1 fruit fly cellular context compared by ENCODE assay signal in genomic region chr3R:31744044-31744652, dm6.
TF ChIP-seq lines count a peak whose summit lies in the region.

Gene CG1896 (plus strand): TSS chr3R:31744282.

TF ChIP-seq in whole organism, embryonic, 481 proteins besides CTCF, POLR2A, EP300 and RAD21 (continued from another document and continues in another):
- no peak for TF ChIP-seq gfzf (GFP tag; optimal IDR thresholded peaks at IDR 0.05; lab: Kevin White, UChicago)
- no peak for TF ChIP-seq wor (GFP tag; IDR thresholded peaks at IDR 0.05; lab: Robert Waterston, UW)
- TF ChIP-seq tio (GFP tag; optimal IDR thresholded peaks at IDR 0.05; lab: Kevin White, UChicago) = no peak
- TF ChIP-seq pnt (GFP tag; optimal IDR thresholded peaks at IDR 0.05; lab: Kevin White, UChicago) = no peak
- TF ChIP-seq HmgD (GFP tag; optimal IDR thresholded peaks at IDR 0.05; lab: Kevin White, UChicago) = no peak
- peak; percentile 50 for TF ChIP-seq CG2120 (GFP tag; optimal IDR thresholded peaks at IDR 0.05; lab: Kevin White, UChicago)
- TF ChIP-seq CG18599 (GFP tag; optimal IDR thresholded peaks at IDR 0.05; lab: Kevin White, UChicago) = peak; percentile 62
- TF ChIP-seq Pdp1 (GFP tag; optimal IDR thresholded peaks at IDR 0.05; lab: Kevin White, UChicago) = no peak
- TF ChIP-seq CG17359 (tag; optimal IDR thresholded peaks at IDR 0.05; lab: Kevin White, UChicago) = peak; percentile 55
- TF ChIP-seq kay (GFP tag; optimal IDR thresholded peaks at IDR 0.05; lab: Kevin White, UChicago) = no peak
- TF ChIP-seq Rfx (GFP tag; IDR thresholded peaks at IDR 0.05; lab: Robert Waterston, UW) = peak; percentile 50
- peak; percentile 34 for TF ChIP-seq trem (tag; optimal IDR thresholded peaks at IDR 0.05; lab: Kevin White, UChicago)
- peak; percentile 57; the same call in 1 of the 3 replicates for TF ChIP-seq ci (GFP tag; IDR thresholded peaks at IDR 0.05; lab: Robert Waterston, UW)
- no peak for TF ChIP-seq fru (optimal IDR thresholded peaks at IDR 0.05; lab: Kevin White, UChicago)
- peak; percentile 27 for TF ChIP-seq CG6813 (GFP tag; optimal IDR thresholded peaks at IDR 0.05; lab: Kevin White, UChicago)
- TF ChIP-seq CG7372 (GFP tag; IDR thresholded peaks at IDR 0.05; lab: Robert Waterston, UW) = no peak
- no peak for TF ChIP-seq CG3163 (GFP tag; optimal IDR thresholded peaks at IDR 0.05; lab: Kevin White, UChicago)
- no peak for TF ChIP-seq CrebB (tag; optimal IDR thresholded peaks at IDR 0.05; lab: Kevin White, UChicago)
- TF ChIP-seq CG4424 (GFP tag; optimal IDR thresholded peaks at IDR 0.05; lab: Kevin White, UChicago) = peak; percentile 52
- no peak for TF ChIP-seq CG2199 (GFP tag; IDR thresholded peaks at IDR 0.05; lab: Robert Waterston, UW)
- TF ChIP-seq zfh2 (GFP tag; optimal IDR thresholded peaks at IDR 0.05; lab: Kevin White, UChicago) = no peak
- TF ChIP-seq Taf1 (GFP tag; IDR thresholded peaks at IDR 0.05; lab: Robert Waterston, UW) = peak; percentile 24; the same call in 1 of the 2 replicates
- no peak for TF ChIP-seq grn (GFP tag; optimal IDR thresholded peaks at IDR 0.05; lab: Kevin White, UChicago)
- TF ChIP-seq hbn (GFP tag; IDR thresholded peaks at IDR 0.05; lab: Robert Waterston, UW; ENCODE audit: partially characterized antibody) = no peak
- TF ChIP-seq pum (GFP tag; optimal IDR thresholded peaks at IDR 0.05; lab: Kevin White, UChicago) = no peak
- peak; percentile 46 for TF ChIP-seq CG18476 (GFP tag; optimal IDR thresholded peaks at IDR 0.05; lab: Kevin White, UChicago)
- no peak for TF ChIP-seq tna (GFP tag; IDR thresholded peaks at IDR 0.05; lab: Robert Waterston, UW; ENCODE audit: partially characterized antibody)
- 0 out of 4 replicates have a peak, but pooled peaks have one; percentile 16 for TF ChIP-seq Gug (GFP tag; IDR thresholded peaks at IDR 0.05; lab: Robert Waterston, UW)
- TF ChIP-seq dmrt11E (tag; optimal IDR thresholded peaks at IDR 0.05; lab: Kevin White, UChicago) = peak; percentile 30
- peak; percentile 15 for TF ChIP-seq CG10274 (GFP tag; optimal IDR thresholded peaks at IDR 0.05; lab: Kevin White, UChicago)
- TF ChIP-seq C15 (GFP tag; IDR thresholded peaks at IDR 0.05; lab: Robert Waterston, UW) = no peak
- peak; percentile 48; the same call in 1 of the 2 replicates for TF ChIP-seq CG9932 (GFP tag; IDR thresholded peaks at IDR 0.05; lab: Robert Waterston, UW)
- TF ChIP-seq al (GFP tag; IDR thresholded peaks at IDR 0.05; lab: Robert Waterston, UW) = no peak
- TF ChIP-seq Antp (GFP tag; optimal IDR thresholded peaks at IDR 0.05; lab: Kevin White, UChicago) = no peak
- no peak for TF ChIP-seq CG31224 (GFP tag; IDR thresholded peaks at IDR 0.05; lab: Robert Waterston, UW)
- TF ChIP-seq hb (GFP tag; IDR thresholded peaks at IDR 0.05; lab: Robert Waterston, UW; ENCODE audit: partially characterized antibody) = no peak
- no peak for TF ChIP-seq CG1832 (GFP tag; optimal IDR thresholded peaks at IDR 0.05; lab: Kevin White, UChicago)
- TF ChIP-seq lab (GFP tag; optimal IDR thresholded peaks at IDR 0.05; lab: Kevin White, UChicago) = no peak
- TF ChIP-seq CG9876 (GFP tag; optimal IDR thresholded peaks at IDR 0.05; lab: Kevin White, UChicago) = no peak
- no peak for TF ChIP-seq salm (tag; optimal IDR thresholded peaks at IDR 0.05; lab: Kevin White, UChicago)
- TF ChIP-seq Oli (tag; optimal IDR thresholded peaks at IDR 0.05; lab: Kevin White, UChicago) = peak; percentile 25
- TF ChIP-seq h (optimal IDR thresholded peaks at IDR 0.05; lab: Kevin White, UChicago) = no peak
- no peak for TF ChIP-seq Vsx1 (GFP tag; optimal IDR thresholded peaks at IDR 0.05; lab: Kevin White, UChicago)
- peak; percentile 48 for TF ChIP-seq ranshi (GFP tag; IDR thresholded peaks at IDR 0.05; lab: Robert Waterston, UW)
- no peak for TF ChIP-seq zf30C (GFP tag; optimal IDR thresholded peaks at IDR 0.05; lab: Kevin White, UChicago)
- peak; percentile 7 for TF ChIP-seq bcd (GFP tag; optimal IDR thresholded peaks at IDR 0.05; lab: Kevin White, UChicago)
- TF ChIP-seq HLH3B (GFP tag; IDR thresholded peaks at IDR 0.05; lab: Robert Waterston, UW) = 0 out of 2 replicates have a peak, but pooled peaks have one; percentile 10
- TF ChIP-seq CG5180 (GFP tag; optimal IDR thresholded peaks at IDR 0.05; lab: Kevin White, UChicago) = no peak
- TF ChIP-seq lilli (GFP tag; optimal IDR thresholded peaks at IDR 0.05; lab: Kevin White, UChicago) = peak; percentile 40
- TF ChIP-seq esg (GFP tag; conservative IDR thresholded peaks at IDR 0.05; lab: Robert Waterston, UW) = 0 out of 2 replicates have a peak, but pooled peaks have one; percentile 15
- peak; percentile 66 for TF ChIP-seq Xrp1 (GFP tag; IDR thresholded peaks at IDR 0.05; lab: Robert Waterston, UW)
- no peak for TF ChIP-seq psq (GFP tag; optimal IDR thresholded peaks at IDR 0.05; lab: Kevin White, UChicago)
- no peak for TF ChIP-seq GATAe (GFP tag; conservative IDR thresholded peaks at IDR 0.05; lab: Robert Waterston, UW)
- no peak for TF ChIP-seq CG11560 (tag; IDR thresholded peaks at IDR 0.05; lab: Robert Waterston, UW)
- peak; percentile 57; the same call in 1 of the 2 replicates for TF ChIP-seq slbo (GFP tag; IDR thresholded peaks at IDR 0.05; lab: Robert Waterston, UW)
- TF ChIP-seq Chrac-16 (GFP tag; optimal IDR thresholded peaks at IDR 0.05; lab: Kevin White, UChicago) = peak; percentile 31
- TF ChIP-seq CG30431 (GFP tag; optimal IDR thresholded peaks at IDR 0.05; lab: Kevin White, UChicago) = no peak
- TF ChIP-seq onecut (GFP tag; IDR thresholded peaks at IDR 0.05; lab: Robert Waterston, UW) = 0 out of 2 replicates have a peak, but pooled peaks have one; percentile 16
- TF ChIP-seq scrt (GFP tag; optimal IDR thresholded peaks at IDR 0.05; lab: Kevin White, UChicago) = peak; percentile 59
- no peak for TF ChIP-seq sim (GFP tag; IDR thresholded peaks at IDR 0.05; lab: Robert Waterston, UW)
- no peak for TF ChIP-seq CG12299 (tag; optimal IDR thresholded peaks at IDR 0.05; lab: Kevin White, UChicago)
- no peak for TF ChIP-seq Jarid2 (GFP tag; optimal IDR thresholded peaks at IDR 0.05; lab: Kevin White, UChicago)
- TF ChIP-seq Lpt (GFP tag; optimal IDR thresholded peaks at IDR 0.05; lab: Kevin White, UChicago) = no peak
- peak; percentile 21 for TF ChIP-seq CG10979 (tag; optimal IDR thresholded peaks at IDR 0.05; lab: Kevin White, UChicago)
- no peak for TF ChIP-seq br (optimal IDR thresholded peaks at IDR 0.05; lab: Kevin White, UChicago)
- no peak for TF ChIP-seq CG15479 (GFP tag; optimal IDR thresholded peaks at IDR 0.05; lab: Kevin White, UChicago)
- peak; percentile 63 for TF ChIP-seq gem (tag; optimal IDR thresholded peaks at IDR 0.05; lab: Kevin White, UChicago)
- no peak for TF ChIP-seq CG16779 (GFP tag; IDR thresholded peaks at IDR 0.05; lab: Robert Waterston, UW)
- peak; percentile 1 for TF ChIP-seq CG7987 (GFP tag; optimal IDR thresholded peaks at IDR 0.05; lab: Kevin White, UChicago)
- TF ChIP-seq ara (GFP tag; IDR thresholded peaks at IDR 0.05; lab: Robert Waterston, UW) = no peak
- peak; percentile 38 for TF ChIP-seq CG12155 (GFP tag; optimal IDR thresholded peaks at IDR 0.05; lab: Kevin White, UChicago)
- TF ChIP-seq CG7357 (GFP tag; IDR thresholded peaks at IDR 0.05; lab: Robert Waterston, UW) = 0 out of 3 replicates have a peak, but pooled peaks have one; percentile 30
- TF ChIP-seq CG3281 (GFP tag; optimal IDR thresholded peaks at IDR 0.05; lab: Kevin White, UChicago) = peak; percentile 39
- TF ChIP-seq PHDP (tag; optimal IDR thresholded peaks at IDR 0.05; lab: Kevin White, UChicago) = peak; percentile 36
- TF ChIP-seq CG7556 (GFP tag; optimal IDR thresholded peaks at IDR 0.05; lab: Kevin White, UChicago) = peak; percentile 10
- no peak for TF ChIP-seq CG15073 (GFP tag; optimal IDR thresholded peaks at IDR 0.05; lab: Kevin White, UChicago)
- TF ChIP-seq Xbp1 (GFP tag; optimal IDR thresholded peaks at IDR 0.05; lab: Kevin White, UChicago) = peak; percentile 43
- no peak for TF ChIP-seq Tbp (GFP tag; optimal IDR thresholded peaks at IDR 0.05; lab: Kevin White, UChicago)
- TF ChIP-seq CG16813 (GFP tag; IDR thresholded peaks at IDR 0.05; lab: Robert Waterston, UW; ENCODE audit: partially characterized antibody) = no peak
- TF ChIP-seq seq (GFP tag; IDR thresholded peaks at IDR 0.05; lab: Robert Waterston, UW) = peak; percentile 71
- TF ChIP-seq mld (GFP tag; IDR thresholded peaks at IDR 0.05; lab: Robert Waterston, UW; ENCODE audit: partially characterized antibody) = no peak
- TF ChIP-seq sug (tag; optimal IDR thresholded peaks at IDR 0.05; lab: Kevin White, UChicago) = peak; percentile 20
- no peak for TF ChIP-seq ato (GFP tag; IDR thresholded peaks at IDR 0.05; lab: Robert Waterston, UW; ENCODE audit: partially characterized antibody)
- TF ChIP-seq bsh (GFP tag; optimal IDR thresholded peaks at IDR 0.05; lab: Kevin White, UChicago) = peak in 1 of 2 experiments; percentile 52
- peak; percentile 8 for TF ChIP-seq mam (GFP tag; optimal IDR thresholded peaks at IDR 0.05; lab: Kevin White, UChicago)
- no peak for TF ChIP-seq CG11398 (GFP tag; optimal IDR thresholded peaks at IDR 0.05; lab: Kevin White, UChicago)
- TF ChIP-seq CG14860 (GFP tag; IDR thresholded peaks at IDR 0.05; lab: Robert Waterston, UW; ENCODE audit: partially characterized antibody) = no peak
- 0 out of 3 replicates have a peak, but pooled peaks have one; percentile 24 for TF ChIP-seq CG14050 (GFP tag; IDR thresholded peaks at IDR 0.05; lab: Robert Waterston, UW)
- TF ChIP-seq CG4404 (GFP tag; IDR thresholded peaks at IDR 0.05; lab: Robert Waterston, UW) = no peak; the same call in 1 of the 2 replicates
- peak; percentile 63 for TF ChIP-seq Drgx (GFP tag; IDR thresholded peaks at IDR 0.05; lab: Robert Waterston, UW)
- no peak for TF ChIP-seq CG33213 (GFP tag; optimal IDR thresholded peaks at IDR 0.05; lab: Kevin White, UChicago)
- 0 out of 2 replicates have a peak, but pooled peaks have one; percentile 39 for TF ChIP-seq chm (GFP tag; IDR thresholded peaks at IDR 0.05; lab: Robert Waterston, UW)
- TF ChIP-seq CG10543 (GFP tag; optimal IDR thresholded peaks at IDR 0.05; lab: Kevin White, UChicago) = no peak
- no peak for TF ChIP-seq Sry-δ (GFP tag; optimal IDR thresholded peaks at IDR 0.05; lab: Kevin White, UChicago)
- TF ChIP-seq pho (GFP tag; optimal IDR thresholded peaks at IDR 0.05; lab: Kevin White, UChicago) = no peak
- peak; percentile 0 for TF ChIP-seq CG2875 (GFP tag; optimal IDR thresholded peaks at IDR 0.05; lab: Kevin White, UChicago)
- TF ChIP-seq Atf3 (GFP tag; optimal IDR thresholded peaks at IDR 0.05; lab: Kevin White, UChicago) = no peak
- no peak for TF ChIP-seq fd102C (GFP tag; optimal IDR thresholded peaks at IDR 0.05; lab: Kevin White, UChicago)
- peak; percentile 34 for TF ChIP-seq CG3847 (GFP tag; IDR thresholded peaks at IDR 0.05; lab: Robert Waterston, UW)
- peak; percentile 48 for TF ChIP-seq tin (GFP tag; optimal IDR thresholded peaks at IDR 0.05; lab: Kevin White, UChicago)
- TF ChIP-seq kah (GFP tag; optimal IDR thresholded peaks at IDR 0.05; lab: Kevin White, UChicago) = peak; percentile 63
- TF ChIP-seq CG8478 (optimal IDR thresholded peaks at IDR 0.05; lab: Kevin White, UChicago) = no peak
- TF ChIP-seq CG1647 (GFP tag; optimal IDR thresholded peaks at IDR 0.05; lab: Kevin White, UChicago) = no peak
- TF ChIP-seq eve (GFP tag; optimal IDR thresholded peaks at IDR 0.05; lab: Kevin White, UChicago) = no peak
- peak; percentile 76 for TF ChIP-seq MBD-R2 (GFP tag; IDR thresholded peaks at IDR 0.05; lab: Robert Waterston, UW)
- peak; percentile 50 for TF ChIP-seq CG17829 (tag; optimal IDR thresholded peaks at IDR 0.05; lab: Kevin White, UChicago)
- peak; percentile 93 for TF ChIP-seq wek (GFP tag; optimal IDR thresholded peaks at IDR 0.05; lab: Kevin White, UChicago)
- TF ChIP-seq Asciz (GFP tag; optimal IDR thresholded peaks at IDR 0.05; lab: Kevin White, UChicago) = no peak
- TF ChIP-seq mirr (GFP tag; optimal IDR thresholded peaks at IDR 0.05; lab: Kevin White, UChicago) = no peak
- TF ChIP-seq exex (tag; optimal IDR thresholded peaks at IDR 0.05; lab: Kevin White, UChicago) = no peak
- TF ChIP-seq tup (GFP tag; optimal IDR thresholded peaks at IDR 0.05; lab: Kevin White, UChicago) = peak; percentile 2
- no peak for TF ChIP-seq NFAT (GFP tag; IDR thresholded peaks at IDR 0.05; lab: Robert Waterston, UW)
- TF ChIP-seq peb (GFP tag; IDR thresholded peaks at IDR 0.05; lab: Robert Waterston, UW) = no peak
- no peak for TF ChIP-seq ro (GFP tag; IDR thresholded peaks at IDR 0.05; lab: Robert Waterston, UW)
- TF ChIP-seq dpn (GFP tag; optimal IDR thresholded peaks at IDR 0.05; lab: Kevin White, UChicago) = peak in 1 of 2 experiments; percentile 14
- TF ChIP-seq jing (GFP tag; optimal IDR thresholded peaks at IDR 0.05; lab: Kevin White, UChicago) = no peak
- no peak for TF ChIP-seq CG11085 (GFP tag; IDR thresholded peaks at IDR 0.05; lab: Robert Waterston, UW)
- no peak for TF ChIP-seq gsb (GFP tag; IDR thresholded peaks at IDR 0.05; lab: Robert Waterston, UW)
- peak; percentile 30; the same call in 1 of the 2 replicates for TF ChIP-seq Nf-YA (GFP tag; IDR thresholded peaks at IDR 0.05; lab: Robert Waterston, UW)
- TF ChIP-seq cato (GFP tag; optimal IDR thresholded peaks at IDR 0.05; lab: Kevin White, UChicago; ENCODE audit: borderline replicate concordance) = no peak
- TF ChIP-seq Hr39 (optimal IDR thresholded peaks at IDR 0.05; lab: Kevin White, UChicago) = no peak
- TF ChIP-seq CG13624 (GFP tag; optimal IDR thresholded peaks at IDR 0.05; lab: Kevin White, UChicago) = no peak
- no peak for TF ChIP-seq dm (GFP tag; optimal IDR thresholded peaks at IDR 0.05; lab: Kevin White, UChicago)
- 0 out of 2 replicates have a peak, but pooled peaks have one; percentile 32 for TF ChIP-seq Ada2b (GFP tag; IDR thresholded peaks at IDR 0.05; lab: Robert Waterston, UW)
- TF ChIP-seq Hmr (GFP tag; optimal IDR thresholded peaks at IDR 0.05; lab: Kevin White, UChicago) = peak; percentile 13
- no peak for TF ChIP-seq BtbVII (GFP tag; optimal IDR thresholded peaks at IDR 0.05; lab: Kevin White, UChicago)
- no peak for TF ChIP-seq gsb-n (tag; optimal IDR thresholded peaks at IDR 0.05; lab: Kevin White, UChicago)
- no peak for TF ChIP-seq usp (GFP tag; optimal IDR thresholded peaks at IDR 0.05; lab: Kevin White, UChicago)
- peak; percentile 32 for TF ChIP-seq CG15601 (tag; optimal IDR thresholded peaks at IDR 0.05; lab: Kevin White, UChicago)
- peak; percentile 11 for TF ChIP-seq cwo (GFP tag; optimal IDR thresholded peaks at IDR 0.05; lab: Kevin White, UChicago)
- no peak for TF ChIP-seq rib (GFP tag; IDR thresholded peaks at IDR 0.05; lab: Robert Waterston, UW)
- no peak for TF ChIP-seq Myb (GFP tag; optimal IDR thresholded peaks at IDR 0.05; lab: Kevin White, UChicago)
- TF ChIP-seq CG15514 (GFP tag; optimal IDR thresholded peaks at IDR 0.05; lab: Kevin White, UChicago) = peak; percentile 48
